Fruit fly (Drosophila melanogaster) whole organism, embryonic: ENCODE data around the gene Acp65Aa.

Source experiments
- Antp ChIP-seq: fragments of 200-800 bp; sonication (Bioruptor generic); optimal IDR thresholded peaks from 3 replicates; lab custom pipeline; 2016; ENCODE audit warnings: missing biosample characterization, missing genetic modification characterization
- CG10147 ChIP-seq: fragments of 200-800 bp; sonication (Bioruptor generic); optimal IDR thresholded peaks from 2 replicates; lab custom pipeline; 2019; ENCODE audit warnings: missing biosample characterization, mild to moderate bottlenecking, missing genetic modification characterization, moderate library complexity
- CG1024 ChIP-seq: fragments of 200-800 bp; sonication (Bioruptor generic); IDR thresholded peaks from 2 replicates; pipeline ENCODE4 v1.3.6; 2022; ENCODE audit warnings: missing biosample characterization, missing genetic modification characterization
- CG10654 ChIP-seq: fragments of 200-800 bp; sonication (Bioruptor generic); optimal IDR thresholded peaks from 2 replicates; lab custom pipeline; 2016; ENCODE audit warnings: missing biosample characterization, missing genetic modification characterization
- CG10979 ChIP-seq: fragments of 200-800 bp; sonication (Bioruptor generic); optimal IDR thresholded peaks from 2 replicates; lab custom pipeline; 2018; ENCODE audit warnings: missing biosample characterization, mild to moderate bottlenecking, missing genetic modification characterization, moderate library complexity
- CG12104 ChIP-seq: fragments of 200-800 bp; sonication (Bioruptor generic); optimal IDR thresholded peaks from 3 replicates; lab custom pipeline; 2016; ENCODE audit warnings: missing biosample characterization, missing genetic modification characterization
- CG12391 ChIP-seq: fragments of 200-800 bp; sonication (Bioruptor generic); optimal IDR thresholded peaks from 3 replicates; lab custom pipeline; 2018; ENCODE audit warnings: missing biosample characterization, mild to moderate bottlenecking, missing genetic modification characterization, moderate library complexity
- CG14860 ChIP-seq: fragments of 200-800 bp; sonication (Bioruptor generic); IDR thresholded peaks from 3 replicates; pipeline ENCODE4 v1.3.6; 2022; ENCODE audit warnings: missing biosample characterization, missing genetic modification characterization; ENCODE audit not compliant: partially characterized antibody
- CG15601 ChIP-seq: fragments of 200-800 bp; sonication (Bioruptor generic); optimal IDR thresholded peaks from 3 replicates; lab custom pipeline; 2019; ENCODE audit warnings: missing biosample characterization, mild to moderate bottlenecking, missing genetic modification characterization, moderate library complexity
- CG16813 ChIP-seq: fragments of 200-800 bp; sonication (Bioruptor generic); IDR thresholded peaks from 3 replicates; pipeline ENCODE4 v1.3.6; 2022; ENCODE audit warnings: missing biosample characterization, missing genetic modification characterization; ENCODE audit not compliant: partially characterized antibody
- CG18764 ChIP-seq: fragments of 200-800 bp; sonication (Bioruptor generic); optimal IDR thresholded peaks from 3 replicates; lab custom pipeline; 2016; ENCODE audit warnings: missing biosample characterization, missing genetic modification characterization
- CG2116 ChIP-seq: fragments of 200-800 bp; sonication (Bioruptor generic); optimal IDR thresholded peaks from 3 replicates; lab custom pipeline; 2018; ENCODE audit warnings: missing biosample characterization, mild to moderate bottlenecking, missing genetic modification characterization
- CG30020 ChIP-seq: fragments of 200-800 bp; optimal IDR thresholded peaks from 2 replicates; lab custom pipeline; 2019; ENCODE audit warnings: missing biosample characterization, mild to moderate bottlenecking, missing genetic modification characterization, moderate library complexity
- CG4360 ChIP-seq: fragments of 200-800 bp; sonication (Bioruptor generic); IDR thresholded peaks from 2 replicates; pipeline ENCODE4 v1.3.6; 2022; ENCODE audit warnings: missing biosample characterization, missing genetic modification characterization
- CG5180 ChIP-seq: fragments of 200-800 bp; sonication (Bioruptor generic); optimal IDR thresholded peaks from 3 replicates; lab custom pipeline; 2017; ENCODE audit warnings: missing biosample characterization, missing genetic modification characterization, mild to moderate bottlenecking, moderate library complexity, missing genetic modification reagents
- CG6272 ChIP-seq: fragments of 200-800 bp; sonication (Bioruptor generic); IDR thresholded peaks from 2 replicates; pipeline ENCODE4 v1.3.6; 2022; ENCODE audit warnings: missing biosample characterization, missing genetic modification characterization
- CG6791 ChIP-seq: fragments of 200-800 bp; sonication (Bioruptor generic); IDR thresholded peaks from 3 replicates; pipeline ENCODE4 v1.3.6; 2022; ENCODE audit warnings: missing biosample characterization, missing genetic modification characterization; ENCODE audit not compliant: partially characterized antibody
- CG7357 ChIP-seq: fragments of 200-800 bp; sonication (Bioruptor generic); IDR thresholded peaks from 3 replicates; pipeline ENCODE4 v1.3.6; 2022; ENCODE audit warnings: missing biosample characterization, missing genetic modification characterization
- Chrac-16 ChIP-seq: fragments of 200-800 bp; sonication (Bioruptor generic); optimal IDR thresholded peaks from 3 replicates; lab custom pipeline; 2016; ENCODE audit warnings: missing biosample characterization, missing genetic modification characterization
- Fer3 ChIP-seq: fragments of 200-800 bp; sonication (Bioruptor generic); optimal IDR thresholded peaks from 2 replicates; lab custom pipeline; 2018; ENCODE audit warnings: missing biosample characterization, mild to moderate bottlenecking, missing genetic modification characterization, moderate library complexity
- HLH3B ChIP-seq: fragments of 200-800 bp; sonication (Bioruptor generic); IDR thresholded peaks from 2 replicates; pipeline ENCODE4 v1.3.6; 2022; ENCODE audit warnings: missing biosample characterization, missing genetic modification characterization
- Six4 ChIP-seq: fragments of 200-800 bp; sonication (Bioruptor generic); optimal IDR thresholded peaks from 2 replicates; lab custom pipeline; 2016; ENCODE audit warnings: missing biosample characterization, missing genetic modification characterization
- Xrp1 ChIP-seq: fragments of 200-800 bp; sonication (Bioruptor generic); IDR thresholded peaks from 2 replicates; pipeline ENCODE4 v1.3.6; 2022; ENCODE audit warnings: missing biosample characterization, missing genetic modification characterization
- YL-1 ChIP-seq: fragments of 200-800 bp; sonication (Bioruptor generic); optimal IDR thresholded peaks from 3 replicates; lab custom pipeline; 2017; ENCODE audit warnings: missing biosample characterization, mild to moderate bottlenecking, missing genetic modification characterization
- bbx ChIP-seq: fragments of 200-800 bp; sonication (Bioruptor generic); IDR thresholded peaks from 2 replicates; pipeline ENCODE4 v1.3.6; 2022; ENCODE audit warnings: missing biosample characterization, missing genetic modification characterization; ENCODE audit not compliant: partially characterized antibody
- chinmo ChIP-seq: fragments of 200-800 bp; sonication (Bioruptor generic); IDR thresholded peaks from 4 replicates; pipeline ENCODE4 v1.3.6; 2022; ENCODE audit warnings: missing biosample characterization, missing genetic modification characterization; ENCODE audit not compliant: partially characterized antibody
- crol ChIP-seq: fragments of 200-800 bp; sonication (Bioruptor generic); IDR thresholded peaks from 2 replicates; pipeline ENCODE4 v1.3.6; 2022; ENCODE audit warnings: missing biosample characterization, missing genetic modification characterization
- dmrt11E ChIP-seq: fragments of 200-800 bp; sonication (Bioruptor generic); optimal IDR thresholded peaks from 3 replicates; lab custom pipeline; 2018; ENCODE audit warnings: missing biosample characterization, mild to moderate bottlenecking, missing genetic modification characterization, moderate library complexity
- gce ChIP-seq: fragments of 200-800 bp; sonication (Bioruptor generic); IDR thresholded peaks from 3 replicates; pipeline ENCODE4 v1.3.6; 2022; ENCODE audit warnings: missing biosample characterization, missing genetic modification characterization
- gsb-n ChIP-seq: fragments of 200-800 bp; sonication (Bioruptor generic); optimal IDR thresholded peaks from 3 replicates; lab custom pipeline; 2018; ENCODE audit warnings: missing biosample characterization, mild to moderate bottlenecking, missing genetic modification characterization
- hbn ChIP-seq: fragments of 200-800 bp; sonication (Bioruptor generic); IDR thresholded peaks from 2 replicates; pipeline ENCODE4 v1.3.6; 2022; ENCODE audit warnings: missing biosample characterization, missing genetic modification characterization; ENCODE audit not compliant: partially characterized antibody
- ind ChIP-seq: fragments of 200-800 bp; sonication (Bioruptor generic); optimal IDR thresholded peaks from 3 replicates; lab custom pipeline; 2016; ENCODE audit warnings: missing biosample characterization, missing genetic modification characterization
- inv ChIP-seq: fragments of 200-800 bp; sonication (Bioruptor generic); IDR thresholded peaks from 2 replicates; pipeline ENCODE4 v1.3.6; 2022; ENCODE audit warnings: missing biosample characterization, missing genetic modification characterization; ENCODE audit not compliant: partially characterized antibody
- mam ChIP-seq: fragments of 200-800 bp; sonication (Bioruptor generic); optimal IDR thresholded peaks from 3 replicates; lab custom pipeline; 2016; ENCODE audit warnings: missing biosample characterization, missing genetic modification characterization
- nerfin-1 ChIP-seq: fragments of 200-800 bp; sonication (Bioruptor generic); optimal IDR thresholded peaks from 3 replicates; lab custom pipeline; 2019; ENCODE audit warnings: missing biosample characterization, mild to moderate bottlenecking, missing genetic modification characterization, moderate library complexity
- nerfin-2 ChIP-seq: fragments of 200-800 bp; sonication (Bioruptor generic); IDR thresholded peaks from 2 replicates; pipeline ENCODE4 v1.3.6; 2022; ENCODE audit warnings: missing biosample characterization, missing genetic modification characterization; ENCODE audit not compliant: partially characterized antibody
- nmo ChIP-seq: fragments of 200-800 bp; sonication (Bioruptor generic); optimal IDR thresholded peaks from 2 replicates; lab custom pipeline; 2018; ENCODE audit warnings: missing biosample characterization, mild to moderate bottlenecking, missing genetic modification characterization, moderate library complexity
- oc ChIP-seq: fragments of 200-800 bp; sonication (Bioruptor generic); optimal IDR thresholded peaks from 2 replicates; lab custom pipeline; 2018; ENCODE audit warnings: missing biosample characterization, mild to moderate bottlenecking, missing genetic modification characterization, moderate library complexity
- pho ChIP-seq: fragments of 200-800 bp; sonication (Bioruptor generic); optimal IDR thresholded peaks from 2 replicates; lab custom pipeline; 2016; ENCODE audit warnings: missing biosample characterization, missing genetic modification characterization
- pros ChIP-seq: fragments of 200-800 bp; sonication (Bioruptor generic); optimal IDR thresholded peaks from 3 replicates; lab custom pipeline; 2019; ENCODE audit warnings: missing biosample characterization, mild to moderate bottlenecking, missing genetic modification characterization, moderate library complexity
- pzg ChIP-seq: fragments of 200-800 bp; sonication (Bioruptor generic); optimal IDR thresholded peaks from 3 replicates; lab custom pipeline; 2018; ENCODE audit warnings: missing biosample characterization, mild to moderate bottlenecking, missing genetic modification characterization, moderate library complexity
- seq ChIP-seq: fragments of 200-800 bp; sonication (Bioruptor generic); IDR thresholded peaks from 2 replicates; pipeline ENCODE4 v1.3.6; 2022; ENCODE audit warnings: missing biosample characterization, missing genetic modification characterization
- unc-4 ChIP-seq: fragments of 200-800 bp; sonication (Bioruptor generic); IDR thresholded peaks from 2 replicates; pipeline ENCODE4 v1.3.6; 2022; ENCODE audit warnings: missing biosample characterization, missing genetic modification characterization; ENCODE audit not compliant: partially characterized antibody

The Acp65Aa gene

dm6 chr3L:6173826-6174255 lies 21.3 kb upstream of the Acp65Aa start, which contains the start of the genes fmt and CG7376 (continued):
- TF ChIP-seq CG10979 (tag; lab: Kevin White, UChicago): peak; percentile 30
- peak; percentile 78 for TF ChIP-seq YL-1 (GFP tag; lab: Kevin White, UChicago)
- peak; percentile 75; the same call in 2 of the 4 replicates for TF ChIP-seq chinmo (GFP tag; lab: Robert Waterston, UW)
- TF ChIP-seq CG1024 (GFP tag; lab: Robert Waterston, UW): no peak
- TF ChIP-seq CG6791 (GFP tag; lab: Robert Waterston, UW): peak; percentile 80
- peak; percentile 33 for TF ChIP-seq dmrt11E
- peak; percentile 81 for TF ChIP-seq CG16813 (GFP tag; lab: Robert Waterston, UW)
- peak; percentile 3 for TF ChIP-seq mam (GFP tag; lab: Kevin White, UChicago)
- TF ChIP-seq CG7357 (GFP tag; lab: Robert Waterston, UW): peak; percentile 93
- no peak for TF ChIP-seq HLH3B (GFP tag; lab: Robert Waterston, UW)
- peak; percentile 27 for TF ChIP-seq CG10654 (GFP tag; lab: Kevin White, UChicago)
- TF ChIP-seq bbx: peak; percentile 71
- TF ChIP-seq CG5180 (GFP tag; lab: Kevin White, UChicago): no peak
- peak; percentile 66 for TF ChIP-seq inv (GFP tag; lab: Robert Waterston, UW)
- peak; percentile 4 for TF ChIP-seq Chrac-16 (GFP tag; lab: Kevin White, UChicago)
- no peak for TF ChIP-seq Fer3
- peak; percentile 31 for TF ChIP-seq ind (GFP tag; lab: Kevin White, UChicago)
- TF ChIP-seq nerfin-2 (GFP tag; lab: Robert Waterston, UW): peak; percentile 90
- peak; percentile 56; the same call in 1 of the 2 replicates for TF ChIP-seq unc-4 (GFP tag; lab: Robert Waterston, UW)
- TF ChIP-seq CG14860: peak; percentile 89

DNA sequence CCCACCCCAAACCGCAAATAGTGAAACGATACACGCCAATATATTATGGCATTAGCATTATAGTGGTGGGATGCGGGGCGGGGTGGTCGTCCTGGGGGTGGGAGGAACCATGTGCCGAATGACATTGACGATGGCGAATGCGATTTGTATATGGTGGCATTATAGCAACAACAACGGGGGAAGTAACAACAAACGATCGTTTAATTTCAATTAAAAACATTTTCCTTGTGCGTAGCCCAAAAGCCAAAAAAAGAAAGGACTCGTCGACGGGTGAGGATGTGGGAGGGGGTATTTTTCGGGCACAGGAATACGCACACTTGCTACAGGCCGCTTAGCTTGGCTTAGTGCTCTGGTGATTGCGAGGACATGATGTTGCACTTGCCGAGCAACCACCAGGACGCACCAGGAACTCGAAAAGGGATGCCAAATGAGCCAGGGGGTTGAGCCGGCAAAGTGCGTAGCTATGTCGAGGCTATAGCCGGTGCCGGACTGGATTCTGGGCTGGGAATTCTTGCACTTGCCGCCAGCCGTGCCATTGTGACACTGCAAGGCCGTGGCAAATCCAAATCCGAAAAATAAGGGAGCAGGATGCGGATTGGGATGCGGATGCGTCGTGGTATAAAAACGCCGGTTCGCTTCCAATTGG lies 10.1 kb upstream of the Acp65Aa start, which contains the start of gene Prdm13:
TSS of gene Prdm13 (plus strand) at position 645 of the 646 bp plus-strand sequence.
- TF ChIP-seq pzg (GFP tag; lab: Kevin White, UChicago): no peak
- TF ChIP-seq nerfin-1: peak; percentile 95
- TF ChIP-seq gce (GFP tag; lab: Robert Waterston, UW): no peak
- no peak for TF ChIP-seq CG30020 (tag; lab: Kevin White, UChicago)
- no peak for TF ChIP-seq CG2116 (GFP tag; lab: Kevin White, UChicago)
- peak; percentile 77 for TF ChIP-seq oc (tag; lab: Kevin White, UChicago)
- TF ChIP-seq nerfin-2 (GFP tag; lab: Robert Waterston, UW): peak; percentile 21; the same call in 1 of the 2 replicates
- TF ChIP-seq CG10147 (GFP tag; lab: Kevin White, UChicago): no peak
- TF ChIP-seq Antp (GFP tag; lab: Kevin White, UChicago): no peak
- no peak for TF ChIP-seq CG12391 (tag; lab: Kevin White, UChicago)
- TF ChIP-seq CG15601 (tag; lab: Kevin White, UChicago): no peak
- no peak for TF ChIP-seq Xrp1 (GFP tag; lab: Robert Waterston, UW)
- TF ChIP-seq gsb-n: peak; percentile 50
- no peak for TF ChIP-seq seq (GFP tag; lab: Robert Waterston, UW)
- TF ChIP-seq Six4 (GFP tag; lab: Kevin White, UChicago): no peak
- no peak for TF ChIP-seq CG18764 (GFP tag; lab: Kevin White, UChicago)
- no peak for TF ChIP-seq pho (GFP tag; lab: Kevin White, UChicago)
- TF ChIP-seq CG12104 (GFP tag; lab: Kevin White, UChicago): no peak
- TF ChIP-seq nmo (GFP tag; lab: Kevin White, UChicago): no peak
- TF ChIP-seq pros: peak; percentile 72
- peak; percentile 27; the same call in 1 of the 2 replicates for TF ChIP-seq crol (GFP tag; lab: Robert Waterston, UW)
- TF ChIP-seq hbn (GFP tag; lab: Robert Waterston, UW): no peak
- TF ChIP-seq CG4360 (GFP tag; lab: Robert Waterston, UW): peak; percentile 52; the same call in 1 of the 2 replicates
- TF ChIP-seq CG6272: no peak
